Fruit fly (Drosophila melanogaster) whole organism, prepupa: ENCODE results near the gene ND-30.

Experiments
- Blimp-1 ChIP-seq: fragments of 200-800 bp; sonication (Bioruptor generic); optimal IDR thresholded peaks from 3 replicates; lab custom pipeline; 2017; ENCODE audit warnings: missing biosample characterization, missing genetic modification characterization, mild to moderate bottlenecking, moderate library complexity, missing genetic modification reagents
- CG16779 ChIP-seq: fragments of 200-800 bp; sonication (Bioruptor generic); optimal IDR thresholded peaks from 3 replicates; lab custom pipeline; 2017; ENCODE audit warnings: missing biosample characterization, mild to moderate bottlenecking, missing genetic modification characterization
- CG32006 ChIP-seq: fragments of 200-800 bp; sonication (Bioruptor generic); optimal IDR thresholded peaks from 3 replicates; lab custom pipeline; 2017; ENCODE audit warnings: missing biosample characterization, mild to moderate bottlenecking, missing genetic modification characterization
- CG6792 ChIP-seq: fragments of 200-800 bp; sonication (Bioruptor generic); optimal IDR thresholded peaks from 3 replicates; lab custom pipeline; 2016; ENCODE audit warnings: missing biosample characterization, missing genetic modification characterization
- CG6854 ChIP-seq: fragments of 200-800 bp; sonication (Bioruptor generic); optimal IDR thresholded peaks from 2 replicates; lab custom pipeline; 2017; ENCODE audit warnings: missing biosample characterization, mild to moderate bottlenecking, missing genetic modification characterization
- CG7368 ChIP-seq: fragments of 200-800 bp; sonication (Bioruptor generic); optimal IDR thresholded peaks from 3 replicates; lab custom pipeline; 2016; ENCODE audit warnings: missing biosample characterization, missing genetic modification characterization
- CG8632 ChIP-seq: fragments of 200-800 bp; sonication (Bioruptor generic); optimal IDR thresholded peaks from 3 replicates; lab custom pipeline; 2016; ENCODE audit warnings: missing biosample characterization, missing genetic modification characterization
- Eip75B ChIP-seq: fragments of 200-800 bp; sonication (Bioruptor generic); optimal IDR thresholded peaks from 3 replicates; lab custom pipeline; 2016; ENCODE audit warnings: missing biosample characterization, missing genetic modification characterization
- Ets96B ChIP-seq: fragments of 200-800 bp; optimal IDR thresholded peaks from 2 replicates; lab custom pipeline; 2019; ENCODE audit warnings: missing biosample characterization, mild to moderate bottlenecking, missing genetic modification characterization, moderate library complexity
- Met ChIP-seq: fragments of 200-800 bp; sonication (Bioruptor generic); optimal IDR thresholded peaks from 3 replicates; lab custom pipeline; 2016; ENCODE audit warnings: missing biosample characterization, missing genetic modification characterization
- eg ChIP-seq: fragments of 200-800 bp; sonication (Bioruptor generic); IDR thresholded peaks from 3 replicates; pipeline ENCODE4 v1.3.6; 2022; ENCODE audit warnings: missing biosample characterization, missing genetic modification characterization
- salr ChIP-seq, 2 experiments: fragments of 200-800 bp; sonication (Bioruptor generic); optimal IDR thresholded peaks; 3 replicates each; lab custom pipeline; 2016 to 2018; ENCODE audit warnings: missing biosample characterization in 2 of 2, missing genetic modification characterization in 2 of 2, mild to moderate bottlenecking in 1 of 2
- topi ChIP-seq: fragments of 200-800 bp; sonication (Bioruptor generic); optimal IDR thresholded peaks from 3 replicates; lab custom pipeline; 2016; ENCODE audit warnings: missing biosample characterization, missing genetic modification characterization

- TF ChIP-seq Eip75B (peak; percentile 62), Ets96B (peak; percentile 31), topi (peak; percentile 49), CG32006 (peak; percentile 29), Blimp-1 (GFP tag; lab: Kevin White, UChicago) (no peak), CG8632 (GFP tag; lab: Kevin White, UChicago) (no peak), CG7368 (no peak), eg (GFP tag; lab: Robert Waterston, UW) (0 out of 3 replicates have a peak, but pooled peaks have one; percentile 10), CG6792 (GFP tag; lab: Kevin White, UChicago) (peak; percentile 48), CG6854 (GFP tag; lab: Kevin White, UChicago) (no peak), Met (GFP tag; lab: Kevin White, UChicago) (peak; percentile 68), CG16779 (tag; lab: Kevin White, UChicago) (peak; percentile 17), salr (GFP tag; optimal IDR thresholded peaks at IDR 0.05; lab: Kevin White, UChicago) (peak in 1 of 2 experiments; percentile 12)
Observed at dm6 chr3L:3148125-3149059, 11.0 kb downstream of the ND-30 start, which contains the start of the genes Usp5 and BtbVII.
